Worm (Caenorhabditis elegans) whole organism, L2 larva: ENCODE measurements around the gene F54B11.5.

Source experiments
- peb-1 ChIP-seq: fragments of 150-350 bp; optimal IDR thresholded peaks from 2 replicates; lab custom pipeline; 2014; ENCODE audit warnings: missing biosample characterization, missing genetic modification characterization
- snpc-4 ChIP-seq: fragments of 150-350 bp; optimal IDR thresholded peaks from 2 replicates; lab custom pipeline; 2014; ENCODE audit warnings: missing biosample characterization, missing genetic modification characterization

ce11 chrX:13600136-13600535, 4.3 kb upstream of the F54B11.5 start, which contains the start of gene F54B11.7:
- no peak for TF ChIP-seq snpc-4 (tag; lab: Kevin White, UChicago)
- TF ChIP-seq peb-1, result no peak
